Worm (Caenorhabditis elegans): ENCODE results near the gene T28D9.11.

The T28D9.11 gene

ce11 chrII:6501420-6501819 lies 9.6 kb upstream of the T28D9.11 start, which contains the start of gene R05G9.3:
TSS of gene R05G9.3 (minus strand) at chrII:6501520.
- TF ChIP-seq unc-62 (GFP tag; optimal IDR thresholded peaks at IDR 0.05) = no peak

DNA sequence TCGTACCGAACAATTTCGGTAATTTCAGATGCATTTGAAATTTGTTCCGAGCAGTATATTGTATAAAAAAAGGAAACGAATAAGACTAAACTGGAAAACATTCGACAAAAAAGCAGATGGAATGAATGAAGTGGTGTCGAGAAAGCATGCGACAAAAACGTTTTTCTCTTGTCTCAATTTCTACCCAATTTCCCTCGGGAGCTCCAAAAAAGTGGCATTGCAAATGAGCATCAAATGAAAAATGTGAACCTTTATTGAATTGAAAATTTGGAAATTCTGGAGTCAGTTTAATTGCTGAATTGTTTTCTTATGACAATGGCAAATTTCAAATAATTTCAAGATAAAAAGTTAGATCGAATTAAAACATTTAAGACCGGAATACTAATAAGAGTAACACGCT lies 8.4 kb upstream of the T28D9.11 start, which contains the start of gene R05G9.5:
Gene R05G9.5, minus strand, starts transcription at position 101 of the 400 bp plus-strand sequence.
- no peak for TF ChIP-seq unc-62 (GFP tag; optimal IDR thresholded peaks at IDR 0.05)

DNA sequence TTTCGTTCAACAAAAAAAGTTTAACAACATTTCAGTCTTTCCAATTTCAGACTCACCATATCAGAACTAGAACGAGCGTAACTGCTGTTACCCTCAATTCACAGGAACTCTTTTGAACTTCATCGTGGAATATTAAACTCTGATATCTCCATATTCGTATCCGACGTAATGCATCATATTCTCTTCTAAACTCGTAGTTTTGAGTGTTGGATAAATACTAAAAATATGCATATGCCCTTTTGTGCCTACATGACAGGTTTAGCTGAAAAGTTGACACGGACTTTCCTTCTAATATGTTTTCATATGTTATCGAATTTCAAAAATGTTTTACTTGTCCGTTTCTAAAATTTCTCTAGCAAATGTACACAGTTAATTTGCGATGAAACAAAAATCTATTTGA lies 7.3 kb upstream of the T28D9.11 start, which contains the start of gene twk-49:
Gene twk-49, minus strand, starts transcription at position 101 of the 400 bp plus-strand sequence.
- no peak for TF ChIP-seq unc-62 (GFP tag; optimal IDR thresholded peaks at IDR 0.05)

ce11 chrII:6498609-6499008 lies 6.8 kb upstream of the T28D9.11 start:
- TF ChIP-seq unc-62 (GFP tag; optimal IDR thresholded peaks at IDR 0.05) = no peak

- no peak for TF ChIP-seq unc-62 (GFP tag; optimal IDR thresholded peaks at IDR 0.05)
These were observed 5.3 kb upstream of the T28D9.11 start for ce11 chrII:6497137-6497536.

DNA sequence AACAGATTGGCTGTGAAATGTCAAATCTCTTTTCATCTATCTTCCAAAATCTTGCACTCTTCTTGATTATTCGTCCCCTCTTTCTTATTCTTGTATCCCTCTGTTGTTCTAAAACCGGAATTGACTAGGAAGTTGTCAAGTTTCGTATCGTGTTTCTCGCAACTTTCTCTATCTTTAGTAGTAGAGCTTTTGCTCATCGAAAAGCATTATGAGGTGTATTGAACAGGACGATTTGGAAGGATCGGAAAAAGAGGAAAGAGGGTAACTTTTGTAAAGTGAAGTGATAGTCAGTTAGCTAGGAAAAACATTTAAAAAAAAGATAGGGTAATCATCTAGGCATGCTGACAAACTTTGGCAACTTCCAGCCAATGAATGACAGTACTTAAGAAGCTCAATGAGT lies 4.7 kb upstream of the T28D9.11 start:
- TF ChIP-seq unc-62 (GFP tag; optimal IDR thresholded peaks at IDR 0.05) = no peak

ce11 chrII:6493709-6494326 lies 2.0 kb upstream of the T28D9.11 start:
- no peak for TF ChIP-seq unc-62 (GFP tag; optimal IDR thresholded peaks at IDR 0.05)

DNA sequence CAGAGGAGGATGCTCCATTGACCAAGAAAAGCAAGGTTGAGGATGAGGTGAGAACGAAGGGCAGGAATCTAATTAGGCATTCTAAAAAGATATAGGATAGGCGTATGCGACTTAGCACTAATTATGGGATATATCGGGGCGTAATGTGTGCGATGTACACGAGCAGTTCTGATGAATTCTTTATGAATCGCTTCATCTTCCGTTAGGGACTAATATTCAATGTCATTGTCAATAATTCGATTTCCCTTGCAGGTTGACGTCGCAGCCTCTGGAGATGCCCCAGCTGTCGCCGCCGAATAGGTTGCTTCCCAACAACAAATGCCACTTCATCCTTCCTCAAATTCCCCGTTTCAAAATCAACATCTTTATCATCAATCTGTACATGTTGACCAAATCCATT lies 1.3 kb upstream of the T28D9.11 start:
- TF ChIP-seq unc-62 (GFP tag; optimal IDR thresholded peaks at IDR 0.05) = no peak

- no peak for TF ChIP-seq unc-62 (GFP tag; optimal IDR thresholded peaks at IDR 0.05)
These were observed 606 bp downstream of the T28D9.11 start for ce11 chrII:6491187-6491586.

DNA sequence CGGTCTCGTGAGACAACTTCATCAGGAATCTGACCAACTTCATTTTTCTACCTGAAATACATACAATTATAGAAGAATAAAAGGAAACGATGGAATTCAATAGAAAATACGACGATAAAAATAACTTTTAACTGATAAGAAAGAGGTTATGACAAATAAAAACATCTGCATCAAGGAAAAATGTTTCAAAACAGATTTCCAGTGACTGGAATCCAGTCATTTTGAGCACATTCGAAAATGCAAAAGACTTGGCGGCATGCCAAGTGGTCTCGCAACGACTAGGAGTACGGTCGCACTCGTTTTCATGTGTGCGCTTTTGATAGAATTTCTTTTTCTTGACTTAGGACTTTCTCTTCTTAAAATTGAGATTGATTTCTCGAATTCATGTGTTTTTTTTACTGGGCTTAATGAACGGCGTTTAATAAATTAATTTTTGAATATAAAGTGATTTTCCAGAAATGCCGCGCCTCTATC lies 2.0 kb downstream of the T28D9.11 start, which contains the start of the genes snr-3 and rsp-5:
Gene snr-3, minus strand, starts transcription at position 51 of the 474 bp plus-strand sequence.
Gene rsp-5, plus strand, starts transcription at position 455 of the 474 bp plus-strand sequence.
- no peak for TF ChIP-seq unc-62 (GFP tag; optimal IDR thresholded peaks at IDR 0.05)

- no peak for TF ChIP-seq unc-62 (GFP tag; optimal IDR thresholded peaks at IDR 0.05)
These were observed 5.4 kb downstream of the T28D9.11 start for ce11 chrII:6486344-6486743.

DNA sequence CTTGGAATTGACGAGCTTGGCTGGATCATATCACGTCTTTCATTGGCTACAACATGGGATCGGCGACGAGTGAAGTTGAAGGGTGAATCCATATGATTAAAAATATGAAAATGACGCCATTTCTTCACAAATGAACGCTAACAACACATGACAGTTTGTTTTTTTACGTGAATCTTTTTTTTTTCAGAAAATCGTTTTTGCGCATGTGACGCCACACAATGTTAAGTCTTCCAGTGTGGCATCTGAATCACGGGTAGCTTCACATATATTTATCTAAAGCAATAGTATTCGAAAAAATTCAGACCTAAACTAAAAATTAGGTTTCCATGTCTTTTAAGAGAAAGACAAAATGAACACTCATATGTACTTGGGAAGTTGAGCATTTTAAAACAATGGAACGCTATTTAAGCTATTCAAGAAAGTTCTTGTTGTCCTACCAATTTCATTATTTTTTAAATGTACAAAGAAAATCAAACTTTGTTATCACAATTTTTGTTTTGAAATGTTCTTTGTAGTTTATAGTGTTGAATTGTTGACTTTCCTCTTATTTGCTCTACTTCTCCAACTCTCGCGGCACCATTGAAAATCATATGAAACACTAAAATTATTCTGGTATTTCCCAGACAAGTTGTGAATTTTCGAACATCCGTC lies 6.8 kb downstream of the T28D9.11 start, which contains the start of the genes lido-16 and plpp-1.2:
Gene lido-16, minus strand, starts transcription at position 101 of the 651 bp plus-strand sequence.
Gene plpp-1.2, plus strand, starts transcription at position 601 of the 651 bp plus-strand sequence.
- no peak for TF ChIP-seq unc-62 (GFP tag; optimal IDR thresholded peaks at IDR 0.05)

ce11 chrII:6482762-6483161 lies 9.0 kb downstream of the T28D9.11 start:
- TF ChIP-seq unc-62 (GFP tag; optimal IDR thresholded peaks at IDR 0.05) = no peak

DNA sequence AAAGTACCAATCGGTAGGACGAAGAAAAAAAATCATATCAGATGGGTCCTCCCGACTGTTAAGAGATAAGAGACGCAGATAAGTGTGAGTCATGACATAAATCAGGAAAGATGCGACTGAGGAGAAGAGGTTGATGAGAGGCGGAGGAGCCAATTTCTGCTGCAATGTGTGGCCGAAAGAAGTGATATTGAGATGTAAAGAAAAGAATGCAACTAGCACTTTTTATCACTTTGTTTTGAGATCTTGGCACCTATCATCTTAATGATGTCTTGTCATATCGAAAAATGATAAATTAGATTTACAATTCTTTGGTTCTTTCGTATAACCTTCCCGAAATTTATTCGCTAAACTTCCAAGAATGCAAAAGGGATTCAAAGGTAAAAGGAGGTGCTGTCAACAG lies 9.7 kb downstream of the T28D9.11 start, which contains the start of gene del-10:
Gene del-10, minus strand, starts transcription at position 24 of the 400 bp plus-strand sequence.
- no peak for TF ChIP-seq unc-62 (GFP tag; optimal IDR thresholded peaks at IDR 0.05)

ce11 chrII:6476655-6477054 lies 15.1 kb downstream of the T28D9.11 start, which contains the start of gene T28D9.4:
TSS of gene T28D9.4 (plus strand) at chrII:6476955.
- no peak for TF ChIP-seq unc-62 (GFP tag; optimal IDR thresholded peaks at IDR 0.05)

- no peak for TF ChIP-seq unc-62 (GFP tag; optimal IDR thresholded peaks at IDR 0.05)
These were observed 16.5 kb downstream of the T28D9.11 start, which contains the start of gene T28D9.16 for ce11 chrII:6475180-6475737. TSS of gene T28D9.16 (plus strand) at chrII:6475687.
